Fruit fly (Drosophila melanogaster): Measurements from ENCODE around the gene CG4907.

DNA sequence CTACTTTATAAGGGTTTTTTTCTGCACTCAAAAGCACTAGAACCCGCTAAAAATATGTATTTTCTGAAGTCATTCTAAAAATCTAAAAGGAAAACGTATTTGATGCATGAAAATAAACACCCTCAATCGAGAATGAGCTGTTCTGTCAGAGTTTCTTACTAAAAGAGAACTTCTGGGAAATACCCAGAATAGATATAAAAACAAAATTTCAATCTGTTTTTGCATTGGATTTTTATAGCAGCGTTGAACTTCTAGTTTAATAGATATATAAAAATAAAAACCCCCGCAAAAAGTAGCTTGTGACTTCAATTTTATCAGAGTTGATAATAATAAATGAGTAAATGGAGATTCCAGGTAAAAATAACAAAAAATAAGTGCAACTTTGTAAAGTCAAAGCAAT lies 7.8 kb upstream of the CG4907 start:
- no peak for TF ChIP-seq CG12605 (GFP tag; IDR thresholded peaks at IDR 0.05)
- no peak for TF ChIP-seq Snoo (tag; optimal IDR thresholded peaks at IDR 0.05)
- no peak for TF ChIP-seq CG32121 (GFP tag; IDR thresholded peaks at IDR 0.05)
- TF ChIP-seq CG8301 (tag; optimal IDR thresholded peaks at IDR 0.05): no peak
- TF ChIP-seq CG10348 (GFP tag; IDR thresholded peaks at IDR 0.05): no peak
- no peak for TF ChIP-seq EcR (GFP tag; optimal IDR thresholded peaks at IDR 0.05)
- TF ChIP-seq rn (GFP tag; IDR thresholded peaks at IDR 0.05): no peak
- TF ChIP-seq CG14655 (GFP tag; optimal IDR thresholded peaks at IDR 0.05): no peak
- TF ChIP-seq CG8159 (tag; optimal IDR thresholded peaks at IDR 0.05): no peak
- no peak for TF ChIP-seq CG34367 (tag; optimal IDR thresholded peaks at IDR 0.05)
- TF ChIP-seq Ets98B (GFP tag; IDR thresholded peaks at IDR 0.05): no peak
- no peak for TF ChIP-seq Pif1A (GFP tag; optimal IDR thresholded peaks at IDR 0.05)
